Worm (Caenorhabditis elegans) whole organism, L1 larva: ENCODE results near the gene gfi-3.
A peak's percentile ranks its signal among the peaks of the same experiment; 100 is the strongest.
"Not testable (repeated sequence)": the region's sequence is repeated elsewhere in the genome, so short reads cannot be mapped to it uniquely, and the experiment has no call there.

Experiments
- C04F5.9 ChIP-seq: sonication (generic microtip); optimal IDR thresholded peaks from 2 replicates; lab custom pipeline; 2016; ENCODE audit warnings: missing genetic modification characterization, missing compliant biosample characterization
- C16A3.4 ChIP-seq: fragments of 150-350 bp; optimal IDR thresholded peaks from 2 replicates; lab custom pipeline; 2014; ENCODE audit warnings: missing biosample characterization, missing genetic modification characterization
- C34B4.2 ChIP-seq: sonication (generic microtip); optimal IDR thresholded peaks from 2 replicates; lab custom pipeline; 2017; ENCODE audit warnings: mild to moderate bottlenecking, missing genetic modification characterization, missing compliant biosample characterization
- F16B12.6 ChIP-seq: fragments of 150-350 bp; optimal IDR thresholded peaks from 2 replicates; lab custom pipeline; 2014; ENCODE audit warnings: missing biosample characterization, missing genetic modification characterization
- aha-1 ChIP-seq: fragments of 150-350 bp; optimal IDR thresholded peaks from 2 replicates; lab custom pipeline; 2014; ENCODE audit warnings: missing biosample characterization, missing genetic modification characterization
- alr-1 ChIP-seq: fragments of 200-800 bp; sonication (Bioruptor generic); optimal IDR thresholded peaks from 2 replicates; lab custom pipeline; 2018; ENCODE audit warnings: borderline replicate concordance, mild to moderate bottlenecking, missing genetic modification characterization, missing compliant biosample characterization
- ama-1 ChIP-seq: fragments of 150-350 bp; optimal IDR thresholded peaks from 2 replicates; lab custom pipeline; 2014
- blmp-1 ChIP-seq: fragments of 150-350 bp; optimal IDR thresholded peaks from 2 replicates; lab custom pipeline; 2014; ENCODE audit warnings: missing biosample characterization, missing genetic modification characterization
- ceh-82 ChIP-seq, 3 experiments: fragments of 150-350 bp in 1 of 3; sonication (generic microtip) in 2 of 3; optimal IDR thresholded peaks; 2 replicates each; lab custom pipeline; 2014 to 2017; ENCODE audit warnings: missing biosample characterization in 3 of 3, missing genetic modification characterization in 3 of 3
- ceh-88 ChIP-seq: fragments of 200-800 bp; sonication (Bioruptor generic); IDR thresholded peaks from 2 replicates; pipeline ENCODE4 v1.3.6; 2022; ENCODE audit warnings: missing genetic modification characterization, missing compliant biosample characterization
- ceh-90 ChIP-seq: sonication (generic microtip); optimal IDR thresholded peaks from 2 replicates; lab custom pipeline; 2016; ENCODE audit warnings: missing genetic modification characterization, missing compliant biosample characterization
- dsc-1 ChIP-seq: sonication (generic microtip); optimal IDR thresholded peaks from 2 replicates; lab custom pipeline; 2016; ENCODE audit warnings: mild to moderate bottlenecking, missing genetic modification characterization, missing compliant biosample characterization
- efl-1 ChIP-seq, 4 experiments: fragments of 150-350 bp; optimal IDR thresholded peaks in 3 of 4; peaks in 1 of 4; 1 replicate in 1 of 4; 2 replicates in 3 of 4; lab custom pipeline; 2014; ENCODE audit warnings: missing biosample characterization in 2 of 4, missing genetic modification characterization in 2 of 4, missing genetic modification reagents in 2 of 4
- egl-27 ChIP-seq, 2 experiments: fragments of 150-350 bp in 1 of 2; sonication (generic microtip); optimal IDR thresholded peaks; 3 replicates each; lab custom pipeline; 2017 to 2018; ENCODE audit warnings: missing biosample characterization in 2 of 2, missing genetic modification characterization in 2 of 2, missing genetic modification reagents in 2 of 2
- elt-2 ChIP-seq: sonication (generic microtip); optimal IDR thresholded peaks from 2 replicates; lab custom pipeline; 2016; ENCODE audit warnings: missing genetic modification characterization, mild to moderate bottlenecking, inconsistent platforms, missing compliant biosample characterization, missing genetic modification reagents
- elt-3 ChIP-seq, 6 experiments: fragments of 150-350 bp in 1 of 6; sonication (generic microtip); optimal IDR thresholded peaks; 2 replicates each; lab custom pipeline; 2017 to 2018; ENCODE audit warnings: missing biosample characterization in 6 of 6, missing genetic modification characterization in 6 of 6, inconsistent platforms in 1 of 6
- ets-5 ChIP-seq: fragments of 200-800 bp; sonication (Bioruptor generic); IDR thresholded peaks from 2 replicates; pipeline ENCODE4 v1.3.6; 2022; ENCODE audit warnings: missing genetic modification characterization, missing compliant biosample characterization
- fkh-4 ChIP-seq: sonication (generic microtip); optimal IDR thresholded peaks from 2 replicates; lab custom pipeline; 2016; ENCODE audit warnings: missing compliant biosample characterization, missing genetic modification characterization, borderline replicate concordance
- fos-1 ChIP-seq: fragments of 150-350 bp; optimal IDR thresholded peaks from 2 replicates; lab custom pipeline; 2014; ENCODE audit warnings: missing biosample characterization, missing genetic modification characterization
- hlh-17 ChIP-seq: fragments of 200-800 bp; sonication (Bioruptor generic); optimal IDR thresholded peaks from 2 replicates; lab custom pipeline; 2018; ENCODE audit warnings: missing genetic modification characterization, mild to moderate bottlenecking, missing compliant biosample characterization, moderate library complexity, borderline replicate concordance
- hlh-4 ChIP-seq: sonication (generic microtip); optimal IDR thresholded peaks from 2 replicates; lab custom pipeline; 2016; ENCODE audit warnings: mild to moderate bottlenecking, missing genetic modification characterization, missing compliant biosample characterization
- isw-1 ChIP-seq: fragments of 200-800 bp; sonication (Bioruptor generic); IDR thresholded peaks from 2 replicates; pipeline ENCODE4 v1.3.6; 2022; ENCODE audit warnings: missing genetic modification characterization, missing compliant biosample characterization
- lin-13 ChIP-seq: fragments of 150-350 bp; optimal IDR thresholded peaks from 2 replicates; lab custom pipeline; 2014; ENCODE audit warnings: missing biosample characterization, missing genetic modification reagents, missing genetic modification characterization
- lin-35 ChIP-seq, 2 experiments: fragments of 150-350 bp; optimal IDR thresholded peaks; 2 replicates each; lab custom pipeline; 2014; ENCODE audit warnings: missing biosample characterization in 2 of 2, missing genetic modification characterization in 2 of 2, missing genetic modification reagents in 2 of 2
- lin-39 ChIP-seq: fragments of 150-350 bp; optimal IDR thresholded peaks from 2 replicates; lab custom pipeline; 2014; ENCODE audit warnings: missing biosample characterization, missing genetic modification reagents, missing genetic modification characterization
- lsy-2 ChIP-seq, 2 experiments: fragments of 150-350 bp; optimal IDR thresholded peaks; 2 replicates each; lab custom pipeline; 2014; ENCODE audit warnings: missing biosample characterization in 2 of 2, missing genetic modification characterization in 2 of 2
- mab-9 ChIP-seq: fragments of 200-800 bp; sonication (Bioruptor generic); IDR thresholded peaks from 2 replicates; pipeline ENCODE4 v1.3.6; 2022; ENCODE audit warnings: missing genetic modification reagents, missing genetic modification characterization, missing compliant biosample characterization
- nhr-12 ChIP-seq: sonication (generic microtip); optimal IDR thresholded peaks from 2 replicates; lab custom pipeline; 2017; ENCODE audit warnings: missing biosample characterization, missing genetic modification characterization
- nhr-20 ChIP-seq: sonication (generic microtip); optimal IDR thresholded peaks from 2 replicates; lab custom pipeline; 2016; ENCODE audit warnings: mild to moderate bottlenecking, missing genetic modification characterization, missing compliant biosample characterization
- nhr-237 ChIP-seq: fragments of 150-350 bp; optimal IDR thresholded peaks from 2 replicates; lab custom pipeline; 2014; ENCODE audit warnings: missing biosample characterization, missing genetic modification characterization
- nhr-28 ChIP-seq: fragments of 150-350 bp; optimal IDR thresholded peaks from 2 replicates; lab custom pipeline; 2014; ENCODE audit warnings: missing biosample characterization, missing genetic modification characterization
- nhr-71 ChIP-seq: sonication (generic microtip); optimal IDR thresholded peaks from 2 replicates; lab custom pipeline; 2016; ENCODE audit warnings: mild to moderate bottlenecking, missing genetic modification characterization, moderate library complexity, missing compliant biosample characterization
- nhr-76 ChIP-seq: sonication (generic microtip); optimal IDR thresholded peaks from 2 replicates; lab custom pipeline; 2017; ENCODE audit warnings: missing biosample characterization, missing genetic modification characterization
- nhr-77 ChIP-seq: fragments of 150-350 bp; optimal IDR thresholded peaks from 2 replicates; lab custom pipeline; 2014; ENCODE audit warnings: missing biosample characterization, missing genetic modification characterization
- nhr-85 ChIP-seq: sonication (generic microtip); peaks from one replicate; lab custom pipeline; 2016; ENCODE audit warnings: missing genetic modification characterization, inconsistent platforms, missing compliant biosample characterization
- nhr-90 ChIP-seq: sonication (generic microtip); optimal IDR thresholded peaks from 2 replicates; lab custom pipeline; 2016; ENCODE audit warnings: mild to moderate bottlenecking, missing genetic modification characterization, missing compliant biosample characterization; ENCODE audit not compliant: poor library complexity
- pax-3 ChIP-seq: fragments of 200-800 bp; sonication (Bioruptor generic); optimal IDR thresholded peaks from 2 replicates; lab custom pipeline; 2018; ENCODE audit warnings: mild to moderate bottlenecking, missing genetic modification characterization, moderate library complexity, missing compliant biosample characterization
- pqm-1 ChIP-seq: sonication (generic microtip); optimal IDR thresholded peaks from 3 replicates; lab custom pipeline; 2017; ENCODE audit warnings: missing biosample characterization, missing genetic modification characterization
- snpc-4 ChIP-seq: fragments of 150-350 bp; optimal IDR thresholded peaks from 2 replicates; lab custom pipeline; 2014; ENCODE audit warnings: missing biosample characterization, missing genetic modification characterization
- tbx-2 ChIP-seq: sonication (generic microtip); optimal IDR thresholded peaks from 2 replicates; lab custom pipeline; 2016; ENCODE audit warnings: missing genetic modification characterization, missing compliant biosample characterization
- unc-30 ChIP-seq: sonication (generic microtip); optimal IDR thresholded peaks from 2 replicates; lab custom pipeline; 2017; ENCODE audit warnings: missing biosample characterization, missing genetic modification characterization
- unc-62 ChIP-seq: fragments of 150-350 bp; optimal IDR thresholded peaks from 2 replicates; lab custom pipeline; 2014; ENCODE audit warnings: missing biosample characterization, missing genetic modification reagents, missing genetic modification characterization
- unc-98 ChIP-seq: fragments of 200-800 bp; sonication (Bioruptor generic); IDR thresholded peaks from 2 replicates; pipeline ENCODE4 v1.3.6; 2022; ENCODE audit warnings: missing genetic modification characterization, missing compliant biosample characterization
- xbp-1 ChIP-seq: sonication (generic microtip); optimal IDR thresholded peaks from 2 replicates; lab custom pipeline; 2016; ENCODE audit warnings: missing genetic modification characterization, missing compliant biosample characterization
- zag-1 ChIP-seq: fragments of 150-350 bp; optimal IDR thresholded peaks from 2 replicates; lab custom pipeline; 2014; ENCODE audit warnings: missing biosample characterization, missing genetic modification characterization
- zip-4 ChIP-seq: fragments of 200-800 bp; sonication (Bioruptor generic); optimal IDR thresholded peaks from 2 replicates; lab custom pipeline; 2018; ENCODE audit warnings: mild to moderate bottlenecking, missing genetic modification characterization, moderate library complexity, missing compliant biosample characterization
- ztf-11 ChIP-seq, 2 experiments: sonication (generic microtip); optimal IDR thresholded peaks; 2 replicates each; lab custom pipeline; 2016 to 2017; ENCODE audit warnings: missing genetic modification characterization in 2 of 2, missing biosample characterization in 1 of 2, missing compliant biosample characterization in 1 of 2
- ztf-4 ChIP-seq: fragments of 150-350 bp; optimal IDR thresholded peaks from 2 replicates; lab custom pipeline; 2014; ENCODE audit warnings: missing biosample characterization, missing genetic modification characterization

The gfi-3 gene

ce11 chrX:14525081-14525324 lies 44.6 kb downstream of the gfi-3 start, which contains the start of gene nspc-17:
TSS of gene nspc-17 (minus strand) at chrX:14525181.
- TF ChIP-seq mab-9; ceh-90 (tag; lab: Kevin White, UChicago); fos-1: not testable (repeated sequence)

ce11 chrX:14525325-14526305 lies 45.2 kb downstream of the gfi-3 start:
- TF ChIP-seq xbp-1 = peak; percentile 96
- peak; percentile 67 for TF ChIP-seq C34B4.2 (tag; lab: Kevin White, UChicago)
- peak; percentile 93 for TF ChIP-seq unc-98 (GFP tag; lab: Robert Waterston, UW)
- TF ChIP-seq pax-3 = peak; percentile 94
- peak; percentile 94 for TF ChIP-seq snpc-4 (tag; lab: Kevin White, UChicago)
- TF ChIP-seq aha-1 (tag; lab: Kevin White, UChicago) = peak; percentile 94
- peak; percentile 50 to 99 (median 88) for TF ChIP-seq elt-3 (tag; optimal IDR thresholded peaks at IDR 0.05; lab: Kevin White, UChicago)
- TF ChIP-seq nhr-237 (tag; lab: Kevin White, UChicago) = peak; percentile 99
- TF ChIP-seq mab-9 = peak; percentile 97
- TF ChIP-seq nhr-28 = peak; percentile 29
- peak; percentile 58 for TF ChIP-seq F16B12.6 (tag; lab: Kevin White, UChicago)
- TF ChIP-seq hlh-4 (tag; lab: Kevin White, UChicago) = peak; percentile 23
- TF ChIP-seq egl-27 (tag; optimal IDR thresholded peaks at IDR 0.05; lab: Kevin White, UChicago) = peak; percentile 89 to 98
- peak; percentile 97 for TF ChIP-seq zip-4 (GFP tag; lab: Kevin White, UChicago)
- TF ChIP-seq nhr-85 (tag; lab: Kevin White, UChicago) = peak; percentile 99
- peak; percentile 98 for TF ChIP-seq pqm-1
- TF ChIP-seq ztf-4 (tag; lab: Kevin White, UChicago) = peak; percentile 99
- peak; percentile 89 for TF ChIP-seq elt-2
- TF ChIP-seq nhr-12 = peak; percentile 83
- no peak for TF ChIP-seq hlh-17 (GFP tag; lab: Kevin White, UChicago)
- peak; percentile 86 to 98 for TF ChIP-seq ztf-11 (tag; optimal IDR thresholded peaks at IDR 0.05; lab: Kevin White, UChicago)
- TF ChIP-seq lin-39 (tag; lab: Kevin White, UChicago) = peak; percentile 100
- peak; percentile 86 to 90 for TF ChIP-seq efl-1 (optimal IDR thresholded peaks at IDR 0.05; lab: Kevin White, UChicago)
- peak; percentile 56 to 96 for TF ChIP-seq efl-1 (GFP tag; optimal IDR thresholded peaks at IDR 0.05 in 1 of 2; lab: Kevin White, UChicago)
- peak; percentile 94 for TF ChIP-seq lin-13
- peak; percentile 92 for TF ChIP-seq isw-1 (GFP tag; lab: Robert Waterston, UW)
- peak; percentile 60 for TF ChIP-seq blmp-1 (tag; lab: Kevin White, UChicago)
- TF ChIP-seq nhr-20 (tag; lab: Kevin White, UChicago) = peak; percentile 98
- TF ChIP-seq nhr-77 (tag; lab: Kevin White, UChicago) = peak; percentile 99
- peak; percentile 90 for TF ChIP-seq nhr-76
- peak; percentile 91 for TF ChIP-seq C04F5.9
- TF ChIP-seq dsc-1 (tag; lab: Kevin White, UChicago) = peak; percentile 100
- TF ChIP-seq unc-30 = peak; percentile 90
- TF ChIP-seq unc-62 (GFP tag; lab: Kevin White, UChicago) = peak; percentile 77
- no peak for TF ChIP-seq ama-1 (lab: Kevin White, UChicago)
- no peak for TF ChIP-seq ets-5
- peak; percentile 99 for TF ChIP-seq tbx-2 (tag; lab: Kevin White, UChicago)
- TF ChIP-seq lin-35 (GFP tag; optimal IDR thresholded peaks at IDR 0.05; lab: Kevin White, UChicago) = peak; percentile 79 to 93
- TF ChIP-seq ceh-88 (GFP tag; lab: Robert Waterston, UW) = peak; percentile 97
- TF ChIP-seq nhr-71 (tag; lab: Kevin White, UChicago) = peak; percentile 99
- no peak for TF ChIP-seq alr-1 (tag; lab: Kevin White, UChicago)
- peak; percentile 99 to 100 (median 100) for TF ChIP-seq ceh-82 (tag; optimal IDR thresholded peaks at IDR 0.05; lab: Kevin White, UChicago)
- peak; percentile 95 to 96 for TF ChIP-seq lsy-2 (tag; optimal IDR thresholded peaks at IDR 0.05; lab: Kevin White, UChicago)
- peak; percentile 98 for TF ChIP-seq zag-1 (tag; lab: Kevin White, UChicago)
- TF ChIP-seq fkh-4 (tag; lab: Kevin White, UChicago) = peak; percentile 95
- TF ChIP-seq C16A3.4 = peak; percentile 99
- peak; percentile 100 for TF ChIP-seq nhr-90
